Worm (Caenorhabditis elegans): ENCODE measurements around the gene Y39B6A.43.

Y39B6A.43 gene

ce11 chrV:18990958-18991357, 23.3 kb upstream of the Y39B6A.43 start:
- TF ChIP-seq F13H6.1 (tag; optimal IDR thresholded peaks at IDR 0.05) (no peak), mbf-1 (tag; optimal IDR thresholded peaks at IDR 0.05) (no peak), blmp-1 (tag; optimal IDR thresholded peaks at IDR 0.05; ENCODE audit: insufficient read depth) (no peak), lsy-2 (tag; optimal IDR thresholded peaks at IDR 0.05) (no peak), ztf-4 (tag; optimal IDR thresholded peaks at IDR 0.05) (no peak), nhr-25 (tag; optimal IDR thresholded peaks at IDR 0.05) (no peak), C34F6.9 (tag; optimal IDR thresholded peaks at IDR 0.05) (no peak), nhr-12 (tag; optimal IDR thresholded peaks at IDR 0.05) (no peak), ceh-16 (tag; optimal IDR thresholded peaks at IDR 0.05) (no peak), gmeb-1 (tag; optimal IDR thresholded peaks at IDR 0.05) (no peak), ztf-1 (GFP tag; conservative IDR thresholded peaks at IDR 0.05) (no peak), aly-2 (tag; optimal IDR thresholded peaks at IDR 0.05) (no peak), nhr-21 (tag; optimal IDR thresholded peaks at IDR 0.05) (no peak), ceh-82 (tag; optimal IDR thresholded peaks at IDR 0.05) (no peak), mab-5 (tag; optimal IDR thresholded peaks at IDR 0.05) (no peak), lin-39 (tag; optimal IDR thresholded peaks at IDR 0.05) (no peak), nhr-11 (tag; optimal IDR thresholded peaks at IDR 0.05) (no peak)

ce11 chrV:18990238-18990901, 22.7 kb upstream of the Y39B6A.43 start, which contains the start of the genes reps-1 and Y39B6A.37:
TSS of gene reps-1 (minus strand) at chrV:18990500.
TSS of gene Y39B6A.37 (plus strand) at chrV:18990851.
- peak; percentile 32 for TF ChIP-seq sma-3 (GFP tag; optimal IDR thresholded peaks at IDR 0.05)
- peak; percentile 25 for TF ChIP-seq nhr-21 (tag; optimal IDR thresholded peaks at IDR 0.05)
- peak; percentile 62 for TF ChIP-seq F13H6.1 (tag; optimal IDR thresholded peaks at IDR 0.05)
- TF ChIP-seq unc-39 (tag; optimal IDR thresholded peaks at IDR 0.05) = no peak
- TF ChIP-seq nhr-23 (tag; optimal IDR thresholded peaks at IDR 0.05) = no peak
- peak; percentile 83 for TF ChIP-seq gmeb-1 (tag; optimal IDR thresholded peaks at IDR 0.05)
- peak; percentile 24 for TF ChIP-seq lin-11 (tag; optimal IDR thresholded peaks at IDR 0.05)
- TF ChIP-seq crh-2 (tag; optimal IDR thresholded peaks at IDR 0.05) = peak; percentile 66
- peak; percentile 12 for TF ChIP-seq ceh-82 (tag; optimal IDR thresholded peaks at IDR 0.05)
- TF ChIP-seq Y55F3AM.14 (GFP tag; optimal IDR thresholded peaks at IDR 0.05) = no peak
- TF ChIP-seq nhr-25 (tag; optimal IDR thresholded peaks at IDR 0.05) = peak; percentile 57
- TF ChIP-seq elt-3 (tag; optimal IDR thresholded peaks at IDR 0.05) = no peak
- peak; percentile 82 for TF ChIP-seq lsy-2 (tag; optimal IDR thresholded peaks at IDR 0.05)
- TF ChIP-seq nhr-129 (tag; optimal IDR thresholded peaks at IDR 0.05) = peak; percentile 27
- TF ChIP-seq sem-4 (tag; optimal IDR thresholded peaks at IDR 0.05) = peak; percentile 7
- peak; percentile 35 for TF ChIP-seq R02D3.7 (tag; optimal IDR thresholded peaks at IDR 0.05)
- peak; percentile 58 for TF ChIP-seq sma-9 (GFP tag; optimal IDR thresholded peaks at IDR 0.05)
- TF ChIP-seq sma-9 (tag; optimal IDR thresholded peaks at IDR 0.05) = no peak
- peak; percentile 27 for TF ChIP-seq fos-1 (tag; optimal IDR thresholded peaks at IDR 0.05)
- peak; percentile 82 for TF ChIP-seq lin-13 (GFP tag; optimal IDR thresholded peaks at IDR 0.05)
- TF ChIP-seq nhr-237 (tag; optimal IDR thresholded peaks at IDR 0.05) = no peak
- TF ChIP-seq alr-1 (tag; optimal IDR thresholded peaks at IDR 0.05) = no peak
- TF ChIP-seq C34F6.9 (tag; optimal IDR thresholded peaks at IDR 0.05) = peak; percentile 73
- peak; percentile 33 for TF ChIP-seq snpc-4 (tag; optimal IDR thresholded peaks at IDR 0.05)
- TF ChIP-seq blmp-1 (tag; optimal IDR thresholded peaks at IDR 0.05; ENCODE audit: insufficient read depth) = peak; percentile 45
- peak; percentile 45 for TF ChIP-seq mab-5 (tag; optimal IDR thresholded peaks at IDR 0.05)
- peak; percentile 6 for TF ChIP-seq nhr-10 (tag; optimal IDR thresholded peaks at IDR 0.05)
- TF ChIP-seq unc-55 (GFP tag; optimal IDR thresholded peaks at IDR 0.05) = peak; percentile 72

ce11 chrV:18986103-18986502, 18.5 kb upstream of the Y39B6A.43 start:
- TF ChIP-seq nhr-12 (tag; optimal IDR thresholded peaks at IDR 0.05) = no peak
- TF ChIP-seq nhr-237 (tag; optimal IDR thresholded peaks at IDR 0.05) = no peak
- TF ChIP-seq zag-1 (tag; optimal IDR thresholded peaks at IDR 0.05) = no peak
- TF ChIP-seq ztf-1 (GFP tag; conservative IDR thresholded peaks at IDR 0.05) = no peak
- TF ChIP-seq mdl-1 (tag; optimal IDR thresholded peaks at IDR 0.05) = no peak
- TF ChIP-seq nhr-25 (tag; optimal IDR thresholded peaks at IDR 0.05) = no peak
- TF ChIP-seq nhr-23 (tag; optimal IDR thresholded peaks at IDR 0.05) = no peak
- no peak for TF ChIP-seq nhr-6 (tag; optimal IDR thresholded peaks at IDR 0.05)
- TF ChIP-seq ama-1 (optimal IDR thresholded peaks at IDR 0.05) = no peak
- TF ChIP-seq blmp-1 (tag; optimal IDR thresholded peaks at IDR 0.05; ENCODE audit: insufficient read depth) = no peak

Data from whole organism, L2 larva.